Fruit fly (Drosophila melanogaster) whole organism, prepupa: Measurements from ENCODE around the gene tipE.

Experiments
- Blimp-1 ChIP-seq: fragments of 200-800 bp; sonication (Bioruptor generic); optimal IDR thresholded peaks from 3 replicates; lab custom pipeline; 2017; ENCODE audit warnings: missing biosample characterization, missing genetic modification characterization, mild to moderate bottlenecking, moderate library complexity, missing genetic modification reagents
- CG11294 ChIP-seq: fragments of 200-800 bp; sonication (Bioruptor generic); IDR thresholded peaks from 2 replicates; pipeline ENCODE4 v1.3.6; 2022; ENCODE audit warnings: missing biosample characterization, missing genetic modification characterization
- CG11762 ChIP-seq: fragments of 200-800 bp; sonication (Bioruptor generic); optimal IDR thresholded peaks from 3 replicates; lab custom pipeline; 2016; ENCODE audit warnings: missing biosample characterization, missing genetic modification characterization; ENCODE audit not compliant: insufficient read depth
- CG15336 ChIP-seq: fragments of 200-800 bp; sonication (Bioruptor generic); IDR thresholded peaks from 2 replicates; pipeline ENCODE4 v1.3.6; 2022; ENCODE audit warnings: missing biosample characterization, missing genetic modification characterization
- CG1621 ChIP-seq: fragments of 200-800 bp; sonication (Bioruptor generic); optimal IDR thresholded peaks from 3 replicates; lab custom pipeline; 2018; ENCODE audit warnings: missing biosample characterization, mild to moderate bottlenecking, missing genetic modification characterization
- CG16779 ChIP-seq: fragments of 200-800 bp; sonication (Bioruptor generic); optimal IDR thresholded peaks from 3 replicates; lab custom pipeline; 2017; ENCODE audit warnings: missing biosample characterization, mild to moderate bottlenecking, missing genetic modification characterization
- CG3032 ChIP-seq: fragments of 200-800 bp; optimal IDR thresholded peaks from 2 replicates; lab custom pipeline; 2019; ENCODE audit warnings: missing biosample characterization, mild to moderate bottlenecking, missing genetic modification characterization, moderate library complexity
- CG3919 ChIP-seq: fragments of 200-800 bp; sonication (Bioruptor generic); optimal IDR thresholded peaks from 3 replicates; lab custom pipeline; 2016; ENCODE audit warnings: missing biosample characterization, missing genetic modification characterization
- CG6163 ChIP-seq: fragments of 200-800 bp; sonication (Bioruptor generic); IDR thresholded peaks from 3 replicates; pipeline ENCODE4 v1.3.6; 2022; ENCODE audit warnings: missing biosample characterization, missing genetic modification characterization
- CG7368 ChIP-seq: fragments of 200-800 bp; sonication (Bioruptor generic); optimal IDR thresholded peaks from 3 replicates; lab custom pipeline; 2016; ENCODE audit warnings: missing biosample characterization, missing genetic modification characterization
- CG8319 ChIP-seq: fragments of 200-800 bp; sonication (Bioruptor generic); optimal IDR thresholded peaks from 3 replicates; lab custom pipeline; 2016; ENCODE audit warnings: missing biosample characterization, missing genetic modification characterization
- CG9139 ChIP-seq: fragments of 200-800 bp; sonication (Bioruptor generic); optimal IDR thresholded peaks from 3 replicates; lab custom pipeline; 2017; ENCODE audit warnings: missing biosample characterization, mild to moderate bottlenecking, missing genetic modification characterization
- Eip75B ChIP-seq: fragments of 200-800 bp; sonication (Bioruptor generic); optimal IDR thresholded peaks from 3 replicates; lab custom pipeline; 2016; ENCODE audit warnings: missing biosample characterization, missing genetic modification characterization
- Eip78C ChIP-seq: fragments of 200-800 bp; sonication (Bioruptor generic); peaks from one replicate; lab custom pipeline; 2016; ENCODE audit warnings: missing biosample characterization, missing genetic modification characterization
- Ets21C ChIP-seq: fragments of 200-800 bp; sonication (Bioruptor generic); optimal IDR thresholded peaks from 3 replicates; lab custom pipeline; 2016; ENCODE audit warnings: missing biosample characterization, missing genetic modification characterization
- Hr38 ChIP-seq: sonication (Bioruptor generic); optimal IDR thresholded peaks from 2 replicates; lab custom pipeline; 2016; ENCODE audit warnings: missing biosample characterization, missing genetic modification characterization
- Hr39 ChIP-seq: fragments of 200-800 bp; sonication (Bioruptor generic); optimal IDR thresholded peaks from 2 replicates; lab custom pipeline; 2016; ENCODE audit warnings: missing biosample characterization, missing genetic modification characterization
- Lpt ChIP-seq: fragments of 200-800 bp; sonication (Bioruptor generic); optimal IDR thresholded peaks from 3 replicates; lab custom pipeline; 2016; ENCODE audit warnings: missing biosample characterization, missing genetic modification characterization
- Sox102F ChIP-seq: fragments of 200-800 bp; sonication (Bioruptor generic); optimal IDR thresholded peaks from 2 replicates; lab custom pipeline; 2016; ENCODE audit warnings: missing biosample characterization, mild to moderate bottlenecking, missing genetic modification characterization
- achi ChIP-seq: fragments of 200-800 bp; sonication (Bioruptor generic); optimal IDR thresholded peaks from 3 replicates; lab custom pipeline; 2016; ENCODE audit warnings: missing biosample characterization, missing genetic modification characterization
- acj6 ChIP-seq: fragments of 200-800 bp; sonication (Bioruptor generic); optimal IDR thresholded peaks from 3 replicates; lab custom pipeline; 2016; ENCODE audit warnings: missing biosample characterization, missing genetic modification characterization
- cyc ChIP-seq: fragments of 200-800 bp; sonication (Bioruptor generic); optimal IDR thresholded peaks from 3 replicates; lab custom pipeline; 2016; ENCODE audit warnings: missing biosample characterization, missing genetic modification characterization
- dac ChIP-seq: fragments of 200-800 bp; sonication (Bioruptor generic); optimal IDR thresholded peaks from 2 replicates; lab custom pipeline; 2017; ENCODE audit warnings: missing biosample characterization, mild to moderate bottlenecking, missing genetic modification characterization
- dsx ChIP-seq: fragments of 200-800 bp; optimal IDR thresholded peaks from 3 replicates; lab custom pipeline; 2019; ENCODE audit warnings: missing biosample characterization, mild to moderate bottlenecking, missing genetic modification characterization, moderate library complexity; ENCODE audit not compliant: poor library complexity, severe bottlenecking
- eg ChIP-seq: fragments of 200-800 bp; sonication (Bioruptor generic); IDR thresholded peaks from 3 replicates; pipeline ENCODE4 v1.3.6; 2022; ENCODE audit warnings: missing biosample characterization, missing genetic modification characterization
- esn ChIP-seq: fragments of 200-800 bp; sonication (Bioruptor generic); optimal IDR thresholded peaks from 2 replicates; lab custom pipeline; 2016; ENCODE audit warnings: missing biosample characterization, mild to moderate bottlenecking, missing genetic modification characterization, moderate library complexity
- fd59A ChIP-seq: fragments of 200-800 bp; sonication (Bioruptor generic); optimal IDR thresholded peaks from 2 replicates; lab custom pipeline; 2017; ENCODE audit warnings: missing biosample characterization, mild to moderate bottlenecking, missing genetic modification characterization, missing genetic modification reagents
- fd85E ChIP-seq: fragments of 200-800 bp; sonication (Bioruptor generic); optimal IDR thresholded peaks from 3 replicates; lab custom pipeline; 2016; ENCODE audit warnings: missing biosample characterization, missing genetic modification characterization
- fkh ChIP-seq: fragments of 200-800 bp; sonication (Bioruptor generic); optimal IDR thresholded peaks from 3 replicates; lab custom pipeline; 2017; ENCODE audit warnings: missing biosample characterization, mild to moderate bottlenecking, missing genetic modification characterization, moderate library complexity
- net ChIP-seq: fragments of 200-800 bp; sonication (Bioruptor generic); optimal IDR thresholded peaks from 3 replicates; lab custom pipeline; 2016; ENCODE audit warnings: missing biosample characterization, missing genetic modification characterization
- ss ChIP-seq, 2 experiments: fragments of 200-800 bp; sonication (Bioruptor generic); optimal IDR thresholded peaks; 2 replicates in 1 of 2; 3 replicates in 1 of 2; lab custom pipeline; 2017 to 2018; ENCODE audit warnings: mild to moderate bottlenecking in 2 of 2, missing biosample characterization in 2 of 2, missing genetic modification characterization in 2 of 2, moderate library complexity in 1 of 2
- svp ChIP-seq: fragments of 200-800 bp; sonication (Bioruptor generic); peaks from one replicate; lab custom pipeline; 2016; ENCODE audit warnings: missing biosample characterization, missing genetic modification characterization
- topi ChIP-seq: fragments of 200-800 bp; sonication (Bioruptor generic); optimal IDR thresholded peaks from 3 replicates; lab custom pipeline; 2016; ENCODE audit warnings: missing biosample characterization, missing genetic modification characterization
- vri ChIP-seq: fragments of 200-800 bp; sonication (Bioruptor generic); optimal IDR thresholded peaks from 3 replicates; lab custom pipeline; 2016; ENCODE audit warnings: missing biosample characterization, mild to moderate bottlenecking, missing genetic modification characterization

tipE gene

dm6 chr3L:4232724-4233367, 44.5 kb downstream of the tipE start:
- TF ChIP-seq CG11762 (GFP tag; lab: Kevin White, UChicago) (no peak), CG6163 (GFP tag; lab: Robert Waterston, UW) (no peak), CG7368 (GFP tag; lab: Kevin White, UChicago) (no peak), net (GFP tag; lab: Kevin White, UChicago) (no peak), Ets21C (GFP tag; lab: Kevin White, UChicago) (no peak), fd85E (GFP tag; lab: Kevin White, UChicago) (no peak), Hr38 (no peak), achi (no peak), CG9139 (no peak), CG3919 (GFP tag; lab: Kevin White, UChicago) (no peak), svp (GFP tag; lab: Kevin White, UChicago) (peak; percentile 18), CG1621 (tag; lab: Kevin White, UChicago) (no peak), Hr39 (GFP tag; lab: Kevin White, UChicago) (peak; percentile 23), esn (GFP tag; lab: Kevin White, UChicago) (peak; percentile 14), Eip78C (GFP tag; lab: Kevin White, UChicago) (peak; percentile 50), Sox102F (GFP tag; lab: Kevin White, UChicago) (no peak), vri (GFP tag; lab: Kevin White, UChicago) (peak; percentile 18), eg (GFP tag; lab: Robert Waterston, UW) (no peak), dsx (GFP tag; lab: Kevin White, UChicago) (no peak)
- TF ChIP-seq, all 60 proteins: peak for 5

- TF ChIP-seq CG15336 (GFP tag; lab: Robert Waterston, UW) = 0 out of 2 replicates have a peak, but pooled peaks have one; percentile 18
- no peak for TF ChIP-seq fd59A (GFP tag; lab: Kevin White, UChicago)
- peak in 1 of 2 experiments; percentile 46 for TF ChIP-seq ss (GFP tag; optimal IDR thresholded peaks at IDR 0.05; lab: Kevin White, UChicago)
- no peak for TF ChIP-seq acj6 (GFP tag; lab: Kevin White, UChicago)
- TF ChIP-seq CG11294 (GFP tag; lab: Robert Waterston, UW) = no peak
- no peak for TF ChIP-seq esn (GFP tag; lab: Kevin White, UChicago)
- TF ChIP-seq CG1621 (tag; lab: Kevin White, UChicago) = no peak
- TF ChIP-seq fkh = peak; percentile 42
- TF ChIP-seq Eip75B (GFP tag; lab: Kevin White, UChicago) = no peak
- TF ChIP-seq CG16779 (tag; lab: Kevin White, UChicago) = no peak
- TF ChIP-seq cyc (GFP tag; lab: Kevin White, UChicago) = no peak
- TF ChIP-seq Lpt (GFP tag; lab: Kevin White, UChicago) = no peak
- TF ChIP-seq CG3032 (tag; lab: Kevin White, UChicago) = no peak
- peak; percentile 84 for TF ChIP-seq svp (GFP tag; lab: Kevin White, UChicago)
- TF ChIP-seq Hr39 (GFP tag; lab: Kevin White, UChicago) = no peak
- no peak for TF ChIP-seq Ets21C (GFP tag; lab: Kevin White, UChicago)
- no peak for TF ChIP-seq eg (GFP tag; lab: Robert Waterston, UW)
- no peak for TF ChIP-seq vri (GFP tag; lab: Kevin White, UChicago)
These were observed 45.4 kb downstream of the tipE start for dm6 chr3L:4233603-4234277.

dm6 chr3L:4236097-4236572, 47.8 kb downstream of the tipE start, which contains the start of gene ImpL2:
Gene ImpL2 (minus strand): TSS chr3L:4236147.
- TF ChIP-seq fd59A (GFP tag; lab: Kevin White, UChicago) = no peak
- TF ChIP-seq dac (GFP tag; lab: Kevin White, UChicago) = no peak
- peak; percentile 35 for TF ChIP-seq Eip78C (GFP tag; lab: Kevin White, UChicago)

- TF ChIP-seq Hr39 (GFP tag; lab: Kevin White, UChicago) (no peak), Blimp-1 (no peak), svp (GFP tag; lab: Kevin White, UChicago) (no peak), CG8319 (no peak), Sox102F (GFP tag; lab: Kevin White, UChicago) (no peak), ss (GFP tag; optimal IDR thresholded peaks at IDR 0.05; lab: Kevin White, UChicago) (no peak), dsx (GFP tag; lab: Kevin White, UChicago) (no peak), topi (GFP tag; lab: Kevin White, UChicago) (no peak), fd59A (GFP tag; lab: Kevin White, UChicago) (no peak)
These were observed 49.9 kb downstream of the tipE start for dm6 chr3L:4238195-4238594.
